Worm (Caenorhabditis elegans) whole organism, L3 larva: ENCODE results near the gene rgs-4.

Experiments used
- R02D3.7 ChIP-seq: fragments of 150-350 bp; optimal IDR thresholded peaks from 2 replicates; lab custom pipeline; 2014; ENCODE audit warnings: missing biosample characterization, missing genetic modification characterization
- aly-2 ChIP-seq: fragments of 150-350 bp; optimal IDR thresholded peaks from 2 replicates; lab custom pipeline; 2014; ENCODE audit warnings: missing biosample characterization, missing genetic modification characterization
- ama-1 ChIP-seq: fragments of 150-350 bp; optimal IDR thresholded peaks from 2 replicates; lab custom pipeline; 2018
- ceh-28 ChIP-seq: fragments of 150-350 bp; optimal IDR thresholded peaks from 2 replicates; lab custom pipeline; 2014; ENCODE audit warnings: missing biosample characterization, missing genetic modification reagents, missing genetic modification characterization
- ceh-9 ChIP-seq: sonication (generic microtip); optimal IDR thresholded peaks from 2 replicates; lab custom pipeline; 2018; ENCODE audit warnings: missing biosample characterization, missing genetic modification characterization
- daf-12 ChIP-seq: fragments of 150-350 bp; optimal IDR thresholded peaks from 2 replicates; lab custom pipeline; 2014; ENCODE audit warnings: missing biosample characterization, missing genetic modification reagents, missing genetic modification characterization
- egl-27 ChIP-seq: sonication (generic microtip); optimal IDR thresholded peaks from 4 replicates; lab custom pipeline; 2017; ENCODE audit warnings: missing biosample characterization, missing genetic modification reagents, missing genetic modification characterization
- egl-5 ChIP-seq: fragments of 150-350 bp; optimal IDR thresholded peaks from 2 replicates; lab custom pipeline; 2017; ENCODE audit warnings: missing biosample characterization, missing genetic modification reagents, missing genetic modification characterization, inconsistent platforms
- elt-1 ChIP-seq: fragments of 150-350 bp; optimal IDR thresholded peaks from 2 replicates; lab custom pipeline; 2014; ENCODE audit warnings: missing biosample characterization, missing genetic modification characterization
- elt-3 ChIP-seq, 3 experiments: fragments of 150-350 bp in 1 of 3; sonication (generic microtip) in 2 of 3; optimal IDR thresholded peaks; 2 replicates in 2 of 3; 4 replicates in 1 of 3; lab custom pipeline; 2014 to 2017; ENCODE audit warnings: missing biosample characterization in 3 of 3, missing genetic modification characterization in 3 of 3
- fkh-10 ChIP-seq: sonication (generic microtip); optimal IDR thresholded peaks from 2 replicates; lab custom pipeline; 2017; ENCODE audit warnings: missing biosample characterization, missing genetic modification reagents, missing genetic modification characterization
- fkh-2 ChIP-seq: fragments of 150-350 bp; optimal IDR thresholded peaks from 2 replicates; lab custom pipeline; 2014; ENCODE audit warnings: missing biosample characterization, missing genetic modification reagents, missing genetic modification characterization
- fos-1 ChIP-seq: fragments of 150-350 bp; optimal IDR thresholded peaks from 2 replicates; lab custom pipeline; 2014; ENCODE audit warnings: missing biosample characterization, missing genetic modification characterization
- hmg-11 ChIP-seq: sonication (generic microtip); optimal IDR thresholded peaks from 2 replicates; lab custom pipeline; 2016; ENCODE audit warnings: missing genetic modification characterization, missing compliant biosample characterization
- jun-1 ChIP-seq: fragments of 150-350 bp; optimal IDR thresholded peaks from 2 replicates; lab custom pipeline; 2014; ENCODE audit warnings: missing biosample characterization, missing genetic modification reagents, missing genetic modification characterization
- lin-15B ChIP-seq: fragments of 150-350 bp; optimal IDR thresholded peaks from 2 replicates; lab custom pipeline; 2014; ENCODE audit warnings: missing biosample characterization, missing genetic modification characterization
- mdl-1 ChIP-seq: fragments of 150-350 bp; optimal IDR thresholded peaks from 2 replicates; lab custom pipeline; 2014; ENCODE audit warnings: missing biosample characterization, missing genetic modification characterization
- nhr-11 ChIP-seq: fragments of 150-350 bp; optimal IDR thresholded peaks from 2 replicates; lab custom pipeline; 2014; ENCODE audit warnings: missing biosample characterization, missing genetic modification characterization
- nhr-12 ChIP-seq: fragments of 150-350 bp; optimal IDR thresholded peaks from 2 replicates; lab custom pipeline; 2014; ENCODE audit warnings: missing biosample characterization, missing genetic modification characterization
- nhr-23 ChIP-seq: fragments of 150-350 bp; optimal IDR thresholded peaks from 2 replicates; lab custom pipeline; 2014; ENCODE audit warnings: missing biosample characterization, missing genetic modification reagents, missing genetic modification characterization
- nhr-237 ChIP-seq: fragments of 150-350 bp; optimal IDR thresholded peaks from 2 replicates; lab custom pipeline; 2014; ENCODE audit warnings: missing biosample characterization, missing genetic modification characterization
- nhr-25 ChIP-seq: sonication (generic microtip); optimal IDR thresholded peaks from 2 replicates; lab custom pipeline; 2017; ENCODE audit warnings: missing biosample characterization, missing genetic modification characterization
- nhr-28 ChIP-seq: fragments of 150-350 bp; optimal IDR thresholded peaks from 2 replicates; lab custom pipeline; 2014; ENCODE audit warnings: missing biosample characterization, missing genetic modification characterization
- nhr-43 ChIP-seq: sonication (generic microtip); optimal IDR thresholded peaks from 2 replicates; lab custom pipeline; 2016; ENCODE audit warnings: mild to moderate bottlenecking, missing genetic modification characterization, missing compliant biosample characterization; ENCODE audit not compliant: poor library complexity, severe bottlenecking
- pqm-1 ChIP-seq: fragments of 150-350 bp; optimal IDR thresholded peaks from 2 replicates; lab custom pipeline; 2017; ENCODE audit warnings: missing biosample characterization, missing genetic modification characterization, inconsistent platforms
- skn-1 ChIP-seq: fragments of 150-350 bp; optimal IDR thresholded peaks from 2 replicates; lab custom pipeline; 2014; ENCODE audit warnings: missing biosample characterization, missing genetic modification characterization
- snpc-4 ChIP-seq: fragments of 150-350 bp; optimal IDR thresholded peaks from 2 replicates; lab custom pipeline; 2014; ENCODE audit warnings: missing biosample characterization, missing genetic modification characterization
- tbx-2 ChIP-seq: sonication (generic microtip); optimal IDR thresholded peaks from 2 replicates; lab custom pipeline; 2016; ENCODE audit warnings: mild to moderate bottlenecking, missing genetic modification characterization, missing compliant biosample characterization
- ztf-4 ChIP-seq: fragments of 150-350 bp; optimal IDR thresholded peaks from 2 replicates; lab custom pipeline; 2014; ENCODE audit warnings: missing biosample characterization, missing genetic modification characterization

The rgs-4 gene

ce11 chrII:12626887-12627286, 27.7 kb upstream of the rgs-4 start, which contains the start of gene nspe-7:
TSS of gene nspe-7 (plus strand) at chrII:12627187.
- no peak for TF ChIP-seq ceh-9 (tag; lab: Kevin White, UChicago)
- no peak for TF ChIP-seq daf-12 (tag; lab: Kevin White, UChicago)
- TF ChIP-seq nhr-25 (tag; lab: Kevin White, UChicago) = no peak
- no peak for TF ChIP-seq jun-1 (tag; lab: Kevin White, UChicago)
- TF ChIP-seq ztf-4 = no peak
- TF ChIP-seq pqm-1 = no peak
- TF ChIP-seq elt-1 (tag; lab: Kevin White, UChicago) = no peak
- TF ChIP-seq nhr-23 (tag; lab: Kevin White, UChicago) = no peak
- no peak for TF ChIP-seq skn-1 (tag; lab: Kevin White, UChicago)
- TF ChIP-seq nhr-28 (tag; lab: Kevin White, UChicago) = no peak
- no peak for TF ChIP-seq fkh-10
- no peak for TF ChIP-seq nhr-237 (tag; lab: Kevin White, UChicago)

ce11 chrII:12628566-12628965, 26.0 kb upstream of the rgs-4 start, which contains the start of gene nspe-5:
TSS of gene nspe-5 (plus strand) at chrII:12628866.
- TF ChIP-seq daf-12 (tag; lab: Kevin White, UChicago) (no peak), nhr-25 (tag; lab: Kevin White, UChicago) (peak; percentile 9)

ce11 chrII:12629387-12629786, 25.2 kb upstream of the rgs-4 start, which contains the start of gene Y38E10A.28:
TSS of gene Y38E10A.28 (plus strand) at chrII:12629687.
- no peak for TF ChIP-seq fos-1
- TF ChIP-seq lin-15B (tag; lab: Kevin White, UChicago) = no peak
- TF ChIP-seq nhr-12 = no peak
- TF ChIP-seq egl-5 = no peak
- no peak for TF ChIP-seq snpc-4 (tag; lab: Kevin White, UChicago)
- TF ChIP-seq elt-3 (tag; optimal IDR thresholded peaks at IDR 0.05; lab: Kevin White, UChicago) = no peak
- no peak for TF ChIP-seq pqm-1
- TF ChIP-seq, all 47 proteins: peak for 0

ce11 chrII:12630888-12631287, 23.7 kb upstream of the rgs-4 start, which contains the start of gene Y38E10A.34:
TSS of gene Y38E10A.34 (plus strand) at chrII:12631188.
- TF ChIP-seq fos-1 (no peak), nhr-25 (tag; lab: Kevin White, UChicago) (no peak), aly-2 (tag; lab: Kevin White, UChicago) (no peak), ama-1 (no peak), ceh-28 (tag; lab: Kevin White, UChicago) (no peak)

ce11 chrII:12634749-12635318, 19.7 kb upstream of the rgs-4 start, which contains the start of gene Y38E10A.17:
TSS of gene Y38E10A.17 (minus strand) at chrII:12634799.
- TF ChIP-seq elt-1 (tag; lab: Kevin White, UChicago) (peak; percentile 68), nhr-43 (tag; lab: Kevin White, UChicago) (no peak), R02D3.7 (tag; lab: Kevin White, UChicago) (no peak), nhr-23 (tag; lab: Kevin White, UChicago) (no peak), fkh-2 (tag; lab: Kevin White, UChicago) (no peak)
- TF ChIP-seq, all 47 proteins: peak for 1

- TF ChIP-seq mdl-1 (tag; lab: Kevin White, UChicago) = no peak
- no peak for TF ChIP-seq ceh-9 (tag; lab: Kevin White, UChicago)
- TF ChIP-seq lin-15B (tag; lab: Kevin White, UChicago) = no peak
- no peak for TF ChIP-seq nhr-11 (tag; lab: Kevin White, UChicago)
- no peak for TF ChIP-seq elt-3 (tag; optimal IDR thresholded peaks at IDR 0.05; lab: Kevin White, UChicago)
- no peak for TF ChIP-seq nhr-23 (tag; lab: Kevin White, UChicago)
- no peak for TF ChIP-seq snpc-4 (tag; lab: Kevin White, UChicago)
- TF ChIP-seq hmg-11 (tag; lab: Kevin White, UChicago) = no peak
- TF ChIP-seq nhr-43 (tag; lab: Kevin White, UChicago) = no peak
- no peak for TF ChIP-seq fkh-10
- TF ChIP-seq egl-27 (tag; lab: Kevin White, UChicago) = no peak
- TF ChIP-seq tbx-2 (tag; lab: Kevin White, UChicago) = no peak
- TF ChIP-seq, all 47 proteins: peak for 0
Observed at ce11 chrII:12636602-12637001, 17.9 kb upstream of the rgs-4 start, which contains the start of gene nhr-234. TSS of gene nhr-234 (plus strand) at chrII:12636678.
